Fruit fly (Drosophila melanogaster): ENCODE data around the gene Tk.
A peak's percentile ranks its signal among the peaks of the same experiment; 100 is the strongest.

Tk gene

DNA sequence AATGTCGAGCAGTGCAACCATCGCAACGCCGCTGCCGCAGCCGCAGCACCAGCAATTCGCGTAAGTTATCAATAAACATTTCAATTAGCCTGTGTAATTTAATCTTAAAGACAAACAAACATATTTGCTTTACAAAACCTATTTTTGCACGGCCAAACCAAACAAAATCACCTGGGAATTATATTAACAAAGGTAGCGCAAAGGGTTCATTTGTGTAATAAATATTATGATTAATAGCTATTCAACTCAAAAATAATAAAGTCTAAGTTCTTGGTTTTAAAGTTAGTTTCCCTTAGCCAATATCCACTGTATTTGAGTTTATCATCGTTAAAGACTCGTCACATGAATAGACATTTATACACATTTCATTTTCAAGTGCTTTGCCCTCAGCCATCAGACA is 36.1 kb downstream of the Tk start (continued):
- TF ChIP-seq topi (GFP tag; optimal IDR thresholded peaks at IDR 0.05) (no peak), salr (GFP tag; optimal IDR thresholded peaks at IDR 0.05) (no peak), Sox14 (GFP tag; optimal IDR thresholded peaks at IDR 0.05) (peak; percentile 35), CG9139 (GFP tag; optimal IDR thresholded peaks at IDR 0.05) (no peak), Lpt (GFP tag; optimal IDR thresholded peaks at IDR 0.05) (peak; percentile 37), Blimp-1 (GFP tag; optimal IDR thresholded peaks at IDR 0.05) (no peak), dac (GFP tag; optimal IDR thresholded peaks at IDR 0.05) (no peak)

DNA sequence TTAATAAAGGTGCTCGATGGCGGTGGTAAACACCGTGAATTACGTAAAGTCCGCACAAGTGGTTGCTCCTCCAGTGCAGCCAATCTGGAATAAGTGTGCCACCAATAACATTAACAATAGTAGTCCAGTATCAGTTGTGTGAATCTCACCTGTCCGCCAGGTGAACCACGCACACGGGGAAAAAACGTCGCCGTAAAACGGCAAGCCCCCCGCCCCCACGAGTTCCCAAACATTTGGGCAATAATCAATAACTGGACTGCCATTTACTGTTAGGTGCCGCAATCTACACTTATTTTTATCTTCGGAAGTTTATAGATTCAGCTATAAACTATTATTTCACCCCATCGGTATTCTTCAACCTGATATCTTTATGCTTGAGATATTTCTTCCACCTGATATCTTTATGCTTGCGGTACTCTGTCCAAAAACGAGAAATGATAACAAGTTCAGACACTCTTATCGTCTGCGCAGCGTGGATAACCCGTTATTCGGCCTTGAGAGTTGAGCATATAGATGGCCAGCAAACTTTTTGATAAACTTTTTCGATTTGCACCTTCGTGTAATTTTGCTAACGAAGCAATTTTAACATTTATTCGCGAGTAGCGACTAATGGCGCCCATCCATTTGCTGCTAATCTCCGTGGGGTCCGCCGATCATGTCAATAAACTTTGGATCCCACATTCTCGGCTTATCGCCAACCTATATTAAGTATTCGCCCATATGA is 37.1 kb downstream of the Tk start:
- TF ChIP-seq CG6792 (GFP tag; optimal IDR thresholded peaks at IDR 0.05) (no peak), CG11902 (GFP tag; optimal IDR thresholded peaks at IDR 0.05) (no peak), CG4318 (GFP tag; optimal IDR thresholded peaks at IDR 0.05) (no peak), svp (GFP tag) (peak; percentile 86), spab (GFP tag; optimal IDR thresholded peaks at IDR 0.05) (no peak), CG8632 (GFP tag; optimal IDR thresholded peaks at IDR 0.05) (no peak), Gug (GFP tag; IDR thresholded peaks at IDR 0.05) (no peak), acj6 (GFP tag; optimal IDR thresholded peaks at IDR 0.05) (no peak), fkh (GFP tag; optimal IDR thresholded peaks at IDR 0.05) (peak; percentile 38), CG7368 (GFP tag; optimal IDR thresholded peaks at IDR 0.05) (no peak), vri (GFP tag; optimal IDR thresholded peaks at IDR 0.05) (peak; percentile 46), Sox15 (GFP tag; optimal IDR thresholded peaks at IDR 0.05) (no peak), Eip78C (GFP tag) (peak; percentile 68)

DNA sequence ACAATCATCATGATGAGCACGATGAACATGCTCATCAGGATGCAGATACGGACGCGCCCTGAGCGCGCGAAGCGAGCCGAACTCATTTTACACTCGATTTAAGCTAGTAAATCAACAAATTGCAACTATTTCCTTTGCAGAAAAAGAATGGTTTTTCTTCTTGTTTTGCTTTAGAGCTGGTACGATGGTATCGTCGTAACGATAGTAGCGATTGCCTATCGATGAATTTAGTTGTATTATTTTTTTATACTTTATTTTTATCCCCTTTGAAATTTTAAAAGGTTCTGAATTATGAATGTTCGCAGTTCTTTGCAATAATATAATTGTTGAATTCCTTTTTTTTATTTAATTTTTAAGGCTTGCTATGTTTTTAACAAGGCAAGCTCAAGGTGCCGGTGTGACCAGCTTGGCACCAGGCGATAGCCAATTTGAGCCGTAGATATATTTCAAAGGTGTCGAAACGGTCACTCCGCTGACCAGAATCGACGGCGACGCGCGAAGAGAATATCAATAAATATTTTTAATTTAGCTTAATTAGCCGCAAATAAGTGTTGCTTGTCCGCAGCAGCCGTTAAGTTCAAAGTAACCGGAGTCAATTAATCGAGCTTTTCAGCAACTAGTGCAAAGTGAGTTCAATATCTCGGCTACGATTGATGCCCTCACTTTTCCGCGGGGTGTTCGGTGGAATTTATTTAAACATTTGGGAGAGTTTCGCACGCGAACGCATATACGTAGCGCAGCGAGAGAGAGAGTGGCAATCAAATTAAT is 37.8 kb downstream of the Tk start, which contains the start of the genes CG12213 and GC1:
TSS of gene CG12213 (minus strand) at position 430 of the 768 bp plus-strand sequence.
TSS of gene GC1 (plus strand) at position 447 of the 768 bp plus-strand sequence.
- TF ChIP-seq CG8119 (GFP tag; IDR thresholded peaks at IDR 0.05) = no peak
- TF ChIP-seq cyc (GFP tag; optimal IDR thresholded peaks at IDR 0.05) = no peak
- TF ChIP-seq svp (GFP tag) = peak; percentile 72
- no peak for TF ChIP-seq net (GFP tag; optimal IDR thresholded peaks at IDR 0.05)
- peak; percentile 36 for TF ChIP-seq Eip78C (GFP tag)
- TF ChIP-seq fd59A (GFP tag; optimal IDR thresholded peaks at IDR 0.05) = no peak
- TF ChIP-seq CG11762 (GFP tag; optimal IDR thresholded peaks at IDR 0.05; ENCODE audit: insufficient read depth) = no peak
- TF ChIP-seq CG10669 (GFP tag; optimal IDR thresholded peaks at IDR 0.05) = no peak
- no peak for TF ChIP-seq CG16779 (tag; optimal IDR thresholded peaks at IDR 0.05)
- TF ChIP-seq spab (GFP tag; optimal IDR thresholded peaks at IDR 0.05) = no peak
- no peak for TF ChIP-seq acj6 (GFP tag; optimal IDR thresholded peaks at IDR 0.05)
- TF ChIP-seq CG34406 (GFP tag; optimal IDR thresholded peaks at IDR 0.05) = no peak
- no peak for TF ChIP-seq CG8319 (GFP tag; optimal IDR thresholded peaks at IDR 0.05)
- no peak for TF ChIP-seq CG8632 (GFP tag; optimal IDR thresholded peaks at IDR 0.05)
- TF ChIP-seq CG1621 (tag; optimal IDR thresholded peaks at IDR 0.05) = no peak
- TF ChIP-seq lz (GFP tag; optimal IDR thresholded peaks at IDR 0.05) = peak; percentile 24
- TF ChIP-seq CG7368 (GFP tag; optimal IDR thresholded peaks at IDR 0.05) = no peak
- TF ChIP-seq CG10631 (GFP tag; optimal IDR thresholded peaks at IDR 0.05) = peak; percentile 29
- TF ChIP-seq Sox15 (GFP tag; optimal IDR thresholded peaks at IDR 0.05) = no peak
- peak; percentile 33 for TF ChIP-seq CG3919 (GFP tag; optimal IDR thresholded peaks at IDR 0.05)
- no peak for TF ChIP-seq salr (GFP tag; optimal IDR thresholded peaks at IDR 0.05)
- peak; percentile 33 for TF ChIP-seq vri (GFP tag; optimal IDR thresholded peaks at IDR 0.05)
- TF ChIP-seq achi (GFP tag; optimal IDR thresholded peaks at IDR 0.05) = peak; percentile 15
- peak; percentile 24 for TF ChIP-seq Hr39 (GFP tag; optimal IDR thresholded peaks at IDR 0.05)
- peak; percentile 30 for TF ChIP-seq CG32006 (GFP tag; optimal IDR thresholded peaks at IDR 0.05)
- TF ChIP-seq Ets21C (GFP tag; optimal IDR thresholded peaks at IDR 0.05) = peak; percentile 14
- TF ChIP-seq fkh (GFP tag; optimal IDR thresholded peaks at IDR 0.05) = no peak
- TF ChIP-seq eg (GFP tag; IDR thresholded peaks at IDR 0.05) = peak; percentile 46; the same call in 1 of the 3 replicates
- no peak for TF ChIP-seq pdm3 (GFP tag; optimal IDR thresholded peaks at IDR 0.05)
- TF ChIP-seq Ets96B (tag; optimal IDR thresholded peaks at IDR 0.05) = peak; percentile 32
- TF ChIP-seq Lpt (GFP tag; optimal IDR thresholded peaks at IDR 0.05) = no peak
- TF ChIP-seq Hr4 (GFP tag; optimal IDR thresholded peaks at IDR 0.05) = peak; percentile 20
- peak; percentile 57 for TF ChIP-seq CG3032 (tag; optimal IDR thresholded peaks at IDR 0.05)
- no peak for TF ChIP-seq Gug (GFP tag; IDR thresholded peaks at IDR 0.05)
- TF ChIP-seq Sox14 (GFP tag; optimal IDR thresholded peaks at IDR 0.05) = peak; percentile 27
- no peak for TF ChIP-seq CG4318 (GFP tag; optimal IDR thresholded peaks at IDR 0.05)
- no peak for TF ChIP-seq CG6163 (GFP tag; IDR thresholded peaks at IDR 0.05)
- no peak for TF ChIP-seq Hr38 (GFP tag; optimal IDR thresholded peaks at IDR 0.05)
